Fruit fly (Drosophila melanogaster) Kc167 (cell line): Measurements from ENCODE around the gene CRMP.

Source experiments
- Myc ChIP-seq: fragments of >200 bp; optimal IDR thresholded peaks from 2 replicates; lab custom pipeline; 2017; ENCODE audit warnings: missing external identifiers
- psq ChIP-seq: fragments of >200 bp; optimal IDR thresholded peaks from 2 replicates; lab custom pipeline; 2017; ENCODE audit warnings: missing external identifiers
- ttk ChIP-seq: sonication (Bioruptor generic); optimal IDR thresholded peaks from 2 replicates; lab custom pipeline; 2017; ENCODE audit warnings: missing external identifiers

DNA sequence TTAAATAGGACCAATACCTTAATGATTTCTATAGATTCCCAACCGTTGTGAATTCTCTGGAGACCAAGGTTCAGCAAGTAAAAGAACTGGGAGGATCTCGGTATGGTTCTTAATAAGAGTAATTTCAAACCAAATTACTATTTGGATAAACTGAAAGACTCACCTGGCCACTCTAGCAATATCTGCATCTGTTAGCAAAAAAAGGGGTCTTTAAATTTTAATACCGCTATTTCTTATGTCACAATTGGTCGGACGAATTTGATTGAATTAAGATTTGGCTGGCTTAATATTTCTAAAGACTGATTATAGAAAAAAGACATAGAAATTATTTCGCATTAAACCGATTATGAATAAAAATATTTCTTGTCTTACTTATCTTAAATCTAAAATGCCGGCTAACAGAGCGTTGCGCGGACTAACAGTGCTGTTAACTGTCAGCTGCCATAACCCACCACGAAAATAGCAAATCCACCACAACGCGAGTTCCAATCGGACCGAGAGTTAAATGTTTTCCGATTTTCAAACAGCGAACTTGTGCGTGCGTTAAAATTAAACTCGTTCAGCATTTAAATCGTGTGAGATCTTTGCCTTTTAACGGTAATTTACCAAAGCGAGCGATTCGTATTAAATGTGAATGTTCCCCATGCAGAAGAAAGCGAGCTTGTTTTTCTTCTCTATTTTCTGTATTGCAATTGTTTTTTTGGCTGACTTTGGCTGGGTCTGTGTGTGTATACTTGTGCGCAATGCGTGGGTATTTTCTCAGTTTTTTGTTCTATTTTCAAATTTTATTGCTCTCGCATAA lies at the start of gene CRMP:
- TF ChIP-seq Myc (lab: Kevin White, UChicago) (no peak), psq (lab: Kevin White, UChicago) (no peak), ttk (no peak)
